Fruit fly (Drosophila melanogaster): ENCODE measurements around the gene MED28.

Gene MED28

DNA sequence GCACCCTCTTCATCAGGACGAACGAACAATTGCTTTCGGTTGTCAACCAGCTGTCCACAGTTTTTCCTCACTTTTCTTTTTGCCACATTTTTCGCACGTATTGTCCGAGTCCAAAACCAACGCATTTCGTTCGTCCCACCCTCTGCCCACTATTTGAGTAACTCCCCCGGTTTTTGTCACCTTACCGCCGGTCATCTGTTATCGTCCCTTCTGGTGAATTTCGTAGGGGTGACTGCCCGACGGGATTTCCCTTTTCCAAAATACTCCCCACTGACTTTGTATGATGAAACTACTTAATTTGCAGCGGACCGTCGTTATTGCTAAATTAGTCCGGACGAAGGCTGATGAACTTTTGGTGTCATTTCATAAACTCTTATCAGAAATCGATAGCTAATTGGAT, 19.7 kb upstream of the MED28 start:
- TF ChIP-seq achi (GFP tag; optimal IDR thresholded peaks at IDR 0.05), result no peak
- TF ChIP-seq Eip93F (GFP tag; optimal IDR thresholded peaks at IDR 0.05), result no peak
- no peak for TF ChIP-seq Gug (GFP tag; IDR thresholded peaks at IDR 0.05)
- no peak for TF ChIP-seq CG6792 (GFP tag; optimal IDR thresholded peaks at IDR 0.05)
- no peak for TF ChIP-seq Lpt (GFP tag; optimal IDR thresholded peaks at IDR 0.05)
- no peak for TF ChIP-seq CG6854 (GFP tag; optimal IDR thresholded peaks at IDR 0.05)
- TF ChIP-seq CG10669 (GFP tag; optimal IDR thresholded peaks at IDR 0.05), result no peak
- TF ChIP-seq fd85E (GFP tag; optimal IDR thresholded peaks at IDR 0.05), result no peak
- no peak for TF ChIP-seq CG4318 (GFP tag; optimal IDR thresholded peaks at IDR 0.05)
- no peak for TF ChIP-seq net (GFP tag; optimal IDR thresholded peaks at IDR 0.05)
- TF ChIP-seq svp (GFP tag), result no peak
- TF ChIP-seq ss (GFP tag; optimal IDR thresholded peaks at IDR 0.05), result no peak
- TF ChIP-seq CG8632 (GFP tag; optimal IDR thresholded peaks at IDR 0.05), result no peak
- no peak for TF ChIP-seq Ets21C (GFP tag; optimal IDR thresholded peaks at IDR 0.05)

DNA sequence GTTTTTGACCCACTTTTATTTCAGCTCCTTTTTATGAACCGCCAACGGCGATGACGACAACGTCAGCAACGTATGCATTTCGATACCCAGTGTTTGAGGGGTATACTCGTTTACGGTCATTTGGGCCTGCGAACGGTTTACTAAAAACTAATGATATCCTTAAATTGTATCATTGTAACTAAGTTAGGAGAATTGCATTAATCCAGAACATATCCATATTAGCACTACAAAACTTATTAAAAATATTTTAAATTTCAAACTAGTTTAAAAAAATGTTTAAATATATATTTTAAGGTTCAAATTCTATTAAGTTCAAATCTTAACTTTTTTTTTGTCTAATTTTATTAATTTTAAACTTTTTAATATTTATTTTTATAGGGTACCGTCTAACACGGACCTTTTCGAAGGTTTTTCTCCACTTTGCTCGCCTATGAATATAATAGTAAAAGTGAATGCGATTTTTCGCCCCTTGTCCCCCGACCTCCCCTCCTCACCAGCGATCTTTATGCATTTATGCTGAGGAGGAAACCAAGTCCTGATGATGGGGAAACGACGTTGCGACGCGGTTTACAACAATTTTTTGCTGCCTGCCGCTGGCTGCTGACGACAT, 17.5 kb upstream of the MED28 start:
- TF ChIP-seq CG8632 (GFP tag; optimal IDR thresholded peaks at IDR 0.05) (peak; percentile 45), Hr4 (GFP tag; optimal IDR thresholded peaks at IDR 0.05) (peak; percentile 46), Blimp-1 (GFP tag; optimal IDR thresholded peaks at IDR 0.05) (no peak), CG6163 (GFP tag; IDR thresholded peaks at IDR 0.05) (0 out of 3 replicates have a peak, but pooled peaks have one; percentile 27), CG9139 (GFP tag; optimal IDR thresholded peaks at IDR 0.05) (no peak), CG4318 (GFP tag; optimal IDR thresholded peaks at IDR 0.05) (peak; percentile 39), CG6276 (GFP tag; optimal IDR thresholded peaks at IDR 0.05) (peak; percentile 69), Ets96B (tag; optimal IDR thresholded peaks at IDR 0.05) (peak; percentile 18), CG8319 (GFP tag; optimal IDR thresholded peaks at IDR 0.05) (peak; percentile 5), Met (GFP tag; optimal IDR thresholded peaks at IDR 0.05) (peak; percentile 0), CG3919 (GFP tag; optimal IDR thresholded peaks at IDR 0.05) (peak; percentile 29), fd85E (GFP tag; optimal IDR thresholded peaks at IDR 0.05) (no peak), eg (GFP tag; IDR thresholded peaks at IDR 0.05) (no peak), CG34406 (GFP tag; optimal IDR thresholded peaks at IDR 0.05) (peak; percentile 51), CG6854 (GFP tag; optimal IDR thresholded peaks at IDR 0.05) (no peak), esn (GFP tag; optimal IDR thresholded peaks at IDR 0.05) (peak; percentile 23), Sox15 (GFP tag; optimal IDR thresholded peaks at IDR 0.05) (peak; percentile 27), CG7368 (GFP tag; optimal IDR thresholded peaks at IDR 0.05) (no peak), CG11294 (GFP tag; IDR thresholded peaks at IDR 0.05) (no peak), Smox (GFP tag; optimal IDR thresholded peaks at IDR 0.05) (peak; percentile 33), CG10631 (GFP tag; optimal IDR thresholded peaks at IDR 0.05) (peak; percentile 53), CG31627 (GFP tag; optimal IDR thresholded peaks at IDR 0.05) (no peak), ss (GFP tag; optimal IDR thresholded peaks at IDR 0.05) (peak in 1 of 2 experiments; percentile 69), CG3032 (tag; optimal IDR thresholded peaks at IDR 0.05) (peak; percentile 42), Sox14 (GFP tag; optimal IDR thresholded peaks at IDR 0.05) (peak; percentile 5), achi (GFP tag; optimal IDR thresholded peaks at IDR 0.05) (peak; percentile 48), svp (GFP tag) (no peak), vri (GFP tag; optimal IDR thresholded peaks at IDR 0.05) (no peak), cyc (GFP tag; optimal IDR thresholded peaks at IDR 0.05) (no peak), Gug (GFP tag; IDR thresholded peaks at IDR 0.05) (no peak), CG1621 (tag; optimal IDR thresholded peaks at IDR 0.05) (no peak), acj6 (GFP tag; optimal IDR thresholded peaks at IDR 0.05) (peak; percentile 53), Hr38 (GFP tag; optimal IDR thresholded peaks at IDR 0.05) (no peak), fd59A (GFP tag; optimal IDR thresholded peaks at IDR 0.05) (no peak), Hr39 (GFP tag; optimal IDR thresholded peaks at IDR 0.05) (peak; percentile 44), lz (GFP tag; optimal IDR thresholded peaks at IDR 0.05) (no peak), CG6792 (GFP tag; optimal IDR thresholded peaks at IDR 0.05) (peak; percentile 15), topi (GFP tag; optimal IDR thresholded peaks at IDR 0.05) (peak; percentile 53), CG32006 (GFP tag; optimal IDR thresholded peaks at IDR 0.05) (peak; percentile 75), dac (GFP tag; optimal IDR thresholded peaks at IDR 0.05) (no peak), CG15336 (GFP tag; IDR thresholded peaks at IDR 0.05) (peak; percentile 50; the same call in 1 of the 2 replicates), CG6808 (GFP tag; optimal IDR thresholded peaks at IDR 0.05) (no peak), Eip78C (GFP tag) (peak; percentile 88), Eip75B (GFP tag; optimal IDR thresholded peaks at IDR 0.05) (no peak)

Data from whole organism, prepupa.